Worm (Caenorhabditis elegans) whole organism, midembryonic: ENCODE data around the gene rbm-22.

Experiments
- T22C8.4 ChIP-seq: fragments of 200-800 bp; sonication (Bioruptor generic); IDR thresholded peaks from 2 replicates; pipeline ENCODE4 v1.3.6; 2022; ENCODE audit warnings: missing genetic modification characterization, missing compliant biosample characterization
- cog-1 ChIP-seq: sonication (generic microtip); optimal IDR thresholded peaks from 2 replicates; lab custom pipeline; 2016; ENCODE audit warnings: missing genetic modification characterization, missing compliant biosample characterization
- flt-1 ChIP-seq: fragments of 200-800 bp; sonication (Bioruptor generic); IDR thresholded peaks from 2 replicates; pipeline ENCODE4 v1.3.6; 2022; ENCODE audit warnings: missing genetic modification characterization, missing compliant biosample characterization
- klf-2 ChIP-seq: fragments of 200-800 bp; sonication (Bioruptor generic); conservative IDR thresholded peaks from 2 replicates; pipeline ENCODE4 v1.3.6; 2022; ENCODE audit warnings: missing genetic modification reagents, missing genetic modification characterization, missing compliant biosample characterization
- med-1 ChIP-seq: sonication (generic microtip); optimal IDR thresholded peaks from 2 replicates; lab custom pipeline; 2017; ENCODE audit warnings: missing genetic modification characterization, mild to moderate bottlenecking, missing compliant biosample characterization, antibody characterized with exemption, missing genetic modification reagents; ENCODE audit not compliant: insufficient read depth
- ref-1 ChIP-seq: fragments of 200-800 bp; sonication (Bioruptor generic); conservative IDR thresholded peaks from 2 replicates; pipeline ENCODE4 v1.3.6; 2022; ENCODE audit warnings: missing genetic modification reagents, missing genetic modification characterization, missing compliant biosample characterization
- tab-1 ChIP-seq: fragments of 200-800 bp; sonication (Bioruptor generic); IDR thresholded peaks from 2 replicates; pipeline ENCODE4 v1.3.6; 2022; ENCODE audit warnings: missing genetic modification characterization, missing compliant biosample characterization
- ztf-23 ChIP-seq: fragments of 200-800 bp; sonication (Bioruptor generic); IDR thresholded peaks from 2 replicates; pipeline ENCODE4 v1.3.6; 2022; ENCODE audit warnings: missing genetic modification reagents, missing genetic modification characterization, missing compliant biosample characterization
- ztf-29 ChIP-seq: fragments of 200-800 bp; sonication (Bioruptor generic); IDR thresholded peaks from 2 replicates; pipeline ENCODE4 v1.3.6; 2022; ENCODE audit warnings: missing genetic modification reagents, missing genetic modification characterization, missing compliant biosample characterization

rbm-22 gene

ce11 chrIV:10879542-10879941 lies 18.3 kb downstream of the rbm-22 start, which contains the start of gene sdz-13:
sdz-13 (minus strand) TSS chrIV:10879642.
- no peak for TF ChIP-seq tab-1
- TF ChIP-seq ztf-23 (GFP tag; lab: Robert Waterston, UW): no peak
- no peak for TF ChIP-seq ref-1
- TF ChIP-seq T22C8.4 (GFP tag; lab: Robert Waterston, UW): no peak
- no peak for TF ChIP-seq med-1 (GFP tag; lab: Kevin White, UChicago)
- no peak for TF ChIP-seq cog-1 (tag; lab: Kevin White, UChicago)
- TF ChIP-seq flt-1: no peak
- TF ChIP-seq ztf-29 (GFP tag; lab: Robert Waterston, UW): no peak
- TF ChIP-seq klf-2: no peak

ce11 chrIV:10880264-10880663 lies 19.1 kb downstream of the rbm-22 start, which contains the start of gene fipr-15:
fipr-15 (plus strand) TSS chrIV:10880564.
- TF ChIP-seq cog-1 (tag; lab: Kevin White, UChicago) (no peak), med-1 (GFP tag; lab: Kevin White, UChicago) (no peak), tab-1 (no peak), flt-1 (no peak), T22C8.4 (GFP tag; lab: Robert Waterston, UW) (no peak), ref-1 (no peak), ztf-29 (GFP tag; lab: Robert Waterston, UW) (no peak), klf-2 (no peak), ztf-23 (GFP tag; lab: Robert Waterston, UW) (no peak)

DNA sequence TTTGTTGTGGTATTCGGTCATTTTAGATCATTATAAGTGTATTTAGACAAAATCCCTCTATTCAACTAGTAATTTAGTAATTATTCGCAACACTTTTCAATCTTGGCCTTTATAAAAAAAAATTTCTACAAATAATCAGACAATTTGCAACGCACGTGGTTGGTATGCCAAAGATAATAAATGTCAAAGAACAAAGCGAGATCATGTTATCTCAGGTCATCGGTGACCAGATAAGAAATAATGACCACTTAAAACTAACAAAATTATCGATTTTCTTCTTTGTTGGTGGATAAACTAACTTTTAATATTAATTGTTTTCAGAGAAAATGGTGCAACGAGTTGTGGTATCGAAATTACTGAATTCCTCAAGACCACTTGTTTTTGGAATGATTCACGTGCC lies 20.0 kb downstream of the rbm-22 start, which contains the start of gene F13E9.13:
Gene F13E9.13 (plus strand): TSS at position 317 of the 400 bp plus-strand sequence.
- no peak for TF ChIP-seq T22C8.4 (GFP tag; lab: Robert Waterston, UW)
- no peak for TF ChIP-seq ztf-23 (GFP tag; lab: Robert Waterston, UW)
- TF ChIP-seq flt-1: no peak
- TF ChIP-seq cog-1 (tag; lab: Kevin White, UChicago): no peak
- no peak for TF ChIP-seq med-1 (GFP tag; lab: Kevin White, UChicago)
- no peak for TF ChIP-seq ref-1
- TF ChIP-seq tab-1: no peak
- TF ChIP-seq klf-2: no peak
- no peak for TF ChIP-seq ztf-29 (GFP tag; lab: Robert Waterston, UW)

- TF ChIP-seq med-1 (GFP tag; lab: Kevin White, UChicago) (no peak), ref-1 (no peak), ztf-29 (GFP tag; lab: Robert Waterston, UW) (no peak), T22C8.4 (GFP tag; lab: Robert Waterston, UW) (no peak), klf-2 (no peak), flt-1 (no peak), cog-1 (tag; lab: Kevin White, UChicago) (no peak), ztf-23 (GFP tag; lab: Robert Waterston, UW) (no peak), tab-1 (no peak)
Observed at ce11 chrIV:10884263-10884662, 23.1 kb downstream of the rbm-22 start, which contains the start of gene F13E9.5. F13E9.5 (minus strand) TSS chrIV:10884363.

DNA sequence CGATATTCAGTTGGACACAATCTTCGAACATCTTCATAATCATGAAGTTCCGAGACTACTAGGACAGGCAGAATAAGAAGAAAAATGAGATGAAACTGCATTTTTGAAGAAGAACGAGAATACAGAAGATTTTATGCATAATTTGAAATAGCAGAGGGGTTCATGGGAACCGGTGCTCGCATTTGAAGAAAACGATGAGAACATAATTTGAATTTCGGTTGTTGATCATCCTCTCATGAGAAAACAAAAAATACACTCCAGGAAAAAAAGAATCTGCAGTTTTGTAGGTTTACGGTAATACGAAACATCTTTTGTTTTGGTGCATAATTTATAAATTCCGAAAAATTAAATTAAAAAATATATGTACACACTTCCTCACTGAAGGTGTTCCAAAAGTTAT lies 24.7 kb downstream of the rbm-22 start, which contains the start of gene srlf-11:
Gene srlf-11 (minus strand): TSS at position 101 of the 400 bp plus-strand sequence.
- TF ChIP-seq flt-1 (no peak), tab-1 (no peak)

ce11 chrIV:10887285-10887684 lies 26.1 kb downstream of the rbm-22 start, which contains the start of gene F13E9.16:
F13E9.16 (minus strand) TSS chrIV:10887385.
- TF ChIP-seq ztf-23 (GFP tag; lab: Robert Waterston, UW) (no peak), med-1 (GFP tag; lab: Kevin White, UChicago) (no peak), tab-1 (no peak), flt-1 (no peak), T22C8.4 (GFP tag; lab: Robert Waterston, UW) (no peak), ztf-29 (GFP tag; lab: Robert Waterston, UW) (no peak), cog-1 (tag; lab: Kevin White, UChicago) (no peak), klf-2 (no peak), ref-1 (no peak)

DNA sequence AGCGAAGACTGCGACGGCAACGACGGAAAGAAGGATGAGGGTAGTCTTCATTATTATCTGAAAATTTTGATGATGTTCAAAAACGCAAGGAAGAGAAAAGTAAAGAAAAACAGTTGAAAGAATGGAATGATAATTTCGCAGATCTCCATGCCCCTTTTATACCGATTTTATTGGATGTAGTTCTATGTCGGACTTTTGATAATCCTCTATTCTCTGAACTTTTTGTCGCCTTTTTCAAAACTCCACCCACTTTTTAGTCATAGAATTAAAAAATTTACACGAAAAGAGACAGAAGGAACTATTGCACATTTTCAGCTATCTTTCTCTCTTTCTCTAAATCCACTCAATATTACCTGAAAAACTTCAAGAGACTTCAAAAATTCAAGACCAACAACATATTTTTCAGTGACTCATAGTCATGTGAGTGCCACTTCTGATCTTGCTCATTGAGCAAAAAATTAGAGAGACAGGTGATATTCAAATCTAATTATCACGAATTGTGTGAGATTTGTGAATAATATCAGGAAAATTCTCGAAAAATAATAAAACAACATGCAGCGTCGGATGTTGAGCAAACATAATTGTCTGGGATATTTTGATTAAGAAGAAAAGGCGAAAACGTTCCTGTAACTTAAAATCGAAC lies 28.7 kb downstream of the rbm-22 start, which contains the start of gene F13E9.15:
Gene F13E9.15 (minus strand): TSS at position 51 of the 643 bp plus-strand sequence.
- no peak for TF ChIP-seq flt-1
- TF ChIP-seq tab-1: no peak
- no peak for TF ChIP-seq ztf-23 (GFP tag; lab: Robert Waterston, UW)
- TF ChIP-seq ref-1: no peak
- no peak for TF ChIP-seq klf-2
- no peak for TF ChIP-seq med-1 (GFP tag; lab: Kevin White, UChicago)
- TF ChIP-seq ztf-29 (GFP tag; lab: Robert Waterston, UW): no peak
- TF ChIP-seq T22C8.4 (GFP tag; lab: Robert Waterston, UW): no peak
- TF ChIP-seq cog-1 (tag; lab: Kevin White, UChicago): no peak

DNA sequence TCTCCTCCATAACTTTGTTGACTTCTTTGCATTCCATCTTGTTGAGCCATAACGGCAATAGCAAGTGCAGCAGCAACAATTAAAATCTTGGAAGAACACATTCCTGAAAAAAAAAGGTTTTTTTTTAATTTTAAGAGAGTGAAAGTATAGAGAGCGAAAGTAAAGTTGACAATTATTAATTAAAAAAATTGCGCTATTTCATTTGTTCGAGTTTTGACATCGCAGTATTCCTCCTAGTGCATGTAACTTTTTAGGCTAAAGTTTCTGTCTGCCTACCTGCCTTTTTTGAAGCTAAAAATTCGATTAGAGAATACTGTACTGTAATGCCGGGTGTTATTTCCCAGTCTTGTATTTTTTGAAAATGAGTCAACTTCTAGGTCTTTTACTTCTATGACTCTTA lies 30.8 kb downstream of the rbm-22 start, which contains the start of gene srlf-12:
Gene srlf-12 (minus strand): TSS at position 101 of the 400 bp plus-strand sequence.
- no peak for TF ChIP-seq ref-1

DNA sequence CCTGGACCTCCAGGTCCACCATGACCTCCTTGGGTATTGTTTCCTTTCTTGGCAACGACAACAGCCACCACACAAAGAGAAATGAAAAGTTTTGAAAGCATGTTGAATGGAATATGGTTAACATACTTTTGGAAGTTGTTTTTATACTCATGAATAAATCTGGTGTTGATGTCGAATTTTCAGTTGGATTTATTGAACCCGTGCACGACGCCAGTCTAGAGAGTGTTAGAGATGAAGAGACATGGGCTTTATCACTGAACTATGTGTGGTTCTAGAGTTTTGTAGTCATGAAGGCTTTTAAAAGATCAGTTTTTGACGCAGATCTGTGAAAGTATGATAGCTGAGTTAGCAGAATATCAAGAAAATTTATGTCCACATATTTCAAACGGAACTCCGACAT lies 33.1 kb downstream of the rbm-22 start, which contains the start of gene srlf-14:
Gene srlf-14 (minus strand): TSS at position 101 of the 400 bp plus-strand sequence.
- TF ChIP-seq flt-1 (no peak), ref-1 (no peak), cog-1 (tag; lab: Kevin White, UChicago) (no peak), klf-2 (no peak), tab-1 (no peak), ztf-29 (GFP tag; lab: Robert Waterston, UW) (no peak), med-1 (GFP tag; lab: Kevin White, UChicago) (no peak), ztf-23 (GFP tag; lab: Robert Waterston, UW) (no peak), T22C8.4 (GFP tag; lab: Robert Waterston, UW) (no peak)

DNA sequence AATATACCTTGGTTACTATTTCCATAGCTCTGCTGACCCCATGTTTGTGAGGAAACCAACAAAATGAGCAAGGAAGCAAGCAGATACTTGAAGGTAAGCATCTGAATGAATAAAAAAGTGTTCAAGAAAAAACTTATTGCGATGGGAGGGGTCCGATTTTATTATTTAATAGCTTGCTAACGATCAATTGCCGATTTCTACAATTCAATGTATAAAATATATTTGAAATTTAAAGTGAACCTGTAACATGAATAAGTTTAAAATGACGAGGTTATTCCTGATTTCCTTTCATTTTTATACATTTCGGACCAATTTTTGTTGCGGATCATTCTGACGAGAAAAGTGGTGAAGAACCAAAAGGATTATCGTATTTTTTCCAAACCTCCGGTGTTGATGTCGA lies 35.3 kb downstream of the rbm-22 start, which contains the start of gene srlf-13:
Gene srlf-13 (minus strand): TSS at position 101 of the 400 bp plus-strand sequence.
- TF ChIP-seq T22C8.4 (GFP tag; lab: Robert Waterston, UW): no peak
- no peak for TF ChIP-seq cog-1 (tag; lab: Kevin White, UChicago)
- TF ChIP-seq med-1 (GFP tag; lab: Kevin White, UChicago): no peak
- TF ChIP-seq flt-1: no peak
- no peak for TF ChIP-seq klf-2
- TF ChIP-seq tab-1: no peak
- TF ChIP-seq ztf-29 (GFP tag; lab: Robert Waterston, UW): no peak
- no peak for TF ChIP-seq ztf-23 (GFP tag; lab: Robert Waterston, UW)
- TF ChIP-seq ref-1: no peak
